Fruit fly (Drosophila melanogaster) whole organism, wandering third instar larva: Measurements from ENCODE around the gene CG42680.

Experiments
- Abd-B ChIP-seq: fragments of >200 bp; optimal IDR thresholded peaks from 2 replicates; lab custom pipeline; 2017; ENCODE audit warnings: missing biosample characterization, missing genetic modification characterization
- CG32264 ChIP-seq: fragments of 200-800 bp; sonication (Bioruptor generic); optimal IDR thresholded peaks from 2 replicates; lab custom pipeline; 2016; ENCODE audit warnings: missing biosample characterization, missing genetic modification characterization
- CrebA ChIP-seq: fragments of 200-800 bp; sonication (Bioruptor generic); optimal IDR thresholded peaks from 2 replicates; lab custom pipeline; 2016; ENCODE audit warnings: missing biosample characterization, mild to moderate bottlenecking, missing genetic modification characterization, borderline replicate concordance
- Dfd ChIP-seq: fragments of >200 bp; optimal IDR thresholded peaks from 2 replicates; lab custom pipeline; 2017; ENCODE audit warnings: missing biosample characterization, missing genetic modification characterization
- Dif ChIP-seq: fragments of 200-275, 200-300 bp; sonication (Bioruptor generic); optimal IDR thresholded peaks from 2 replicates; lab custom pipeline; 2018; ENCODE audit warnings: missing biosample characterization, missing genetic modification characterization; ENCODE audit not compliant: partially characterized antibody
- GATAd ChIP-seq: sonication (Bioruptor generic); optimal IDR thresholded peaks from 2 replicates; lab custom pipeline; 2016; ENCODE audit warnings: missing biosample characterization, missing genetic modification characterization
- HLH106 ChIP-seq: fragments of 200-800 bp; optimal IDR thresholded peaks from 3 replicates; lab custom pipeline; 2019; ENCODE audit warnings: missing biosample characterization, mild to moderate bottlenecking, missing genetic modification characterization, moderate library complexity
- Hnf4 ChIP-seq: fragments of 200-800 bp; sonication (Bioruptor generic); optimal IDR thresholded peaks from 2 replicates; lab custom pipeline; 2016; ENCODE audit warnings: missing biosample characterization, mild to moderate bottlenecking, missing genetic modification characterization
- Hr78 ChIP-seq: fragments of >200 bp; optimal IDR thresholded peaks from 2 replicates; lab custom pipeline; 2017; ENCODE audit warnings: missing biosample characterization, missing genetic modification characterization
- Hr83 ChIP-seq: fragments of 200-300 bp; sonication (Bioruptor generic); optimal IDR thresholded peaks from 2 replicates; lab custom pipeline; 2016; ENCODE audit warnings: missing biosample characterization, mild to moderate bottlenecking, missing genetic modification characterization, moderate library complexity; ENCODE audit not compliant: poor library complexity, severe bottlenecking
- Jra ChIP-seq: sonication (Bioruptor generic); optimal IDR thresholded peaks from 2 replicates; lab custom pipeline; 2016; ENCODE audit warnings: missing biosample characterization, missing genetic modification characterization
- N ChIP-seq: fragments of >200 bp; optimal IDR thresholded peaks from 2 replicates; lab custom pipeline; 2018; ENCODE audit warnings: missing biosample characterization, missing external identifiers, missing genetic modification characterization
- OdsH ChIP-seq: fragments of 200-800 bp; sonication (Bioruptor generic); optimal IDR thresholded peaks from 2 replicates; lab custom pipeline; 2016; ENCODE audit warnings: missing biosample characterization, mild to moderate bottlenecking, missing genetic modification characterization
- Sp1 ChIP-seq: fragments of 200-800 bp; sonication (Bioruptor generic); optimal IDR thresholded peaks from 3 replicates; lab custom pipeline; 2019; ENCODE audit warnings: missing biosample characterization, mild to moderate bottlenecking, missing genetic modification characterization, moderate library complexity
- Vsx2 ChIP-seq: fragments of 200-300, 225-300 bp; sonication (Bioruptor generic); optimal IDR thresholded peaks from 2 replicates; lab custom pipeline; 2018; ENCODE audit warnings: missing biosample characterization, missing genetic modification characterization; ENCODE audit not compliant: partially characterized antibody
- br ChIP-seq: fragments of 200-800 bp; sonication (Bioruptor generic); optimal IDR thresholded peaks from 2 replicates; lab custom pipeline; 2016; ENCODE audit warnings: missing biosample characterization, missing genetic modification characterization
- brk ChIP-seq: fragments of 200-800 bp; sonication (Bioruptor generic); optimal IDR thresholded peaks from 2 replicates; lab custom pipeline; 2016; ENCODE audit warnings: missing biosample characterization, mild to moderate bottlenecking, missing genetic modification characterization
- dl ChIP-seq, 2 experiments: fragments of 175-275, 200-275 bp in 1 of 2; fragments of 200-275 bp in 1 of 2; sonication (Bioruptor generic); optimal IDR thresholded peaks; lab custom pipeline; 2018; ENCODE audit warnings: mild to moderate bottlenecking in 2 of 2, missing biosample characterization in 2 of 2, missing genetic modification characterization in 2 of 2, moderate library complexity in 2 of 2; ENCODE audit not compliant: partially characterized antibody in 2 of 2, insufficient read depth in 1 of 2
- dmrt93B ChIP-seq: fragments of 200-800 bp; sonication (Bioruptor generic); optimal IDR thresholded peaks from 2 replicates; lab custom pipeline; 2018; ENCODE audit warnings: missing biosample characterization, mild to moderate bottlenecking, missing genetic modification characterization
- dsf ChIP-seq: sonication (Bioruptor generic); optimal IDR thresholded peaks from 2 replicates; lab custom pipeline; 2016; ENCODE audit warnings: missing biosample characterization, missing genetic modification characterization, borderline replicate concordance
- ey ChIP-seq: fragments of 200-800 bp; sonication (Bioruptor generic); optimal IDR thresholded peaks from 2 replicates; lab custom pipeline; 2016; ENCODE audit warnings: missing biosample characterization, missing genetic modification characterization
- foxo ChIP-seq, 2 experiments: fragments of 200-800 bp; sonication (Bioruptor generic); optimal IDR thresholded peaks; 2 replicates in 1 of 2; 3 replicates in 1 of 2; lab custom pipeline; 2016 to 2017; ENCODE audit warnings: missing biosample characterization in 2 of 2, missing genetic modification characterization in 2 of 2
- fru ChIP-seq: fragments of 200-800 bp; sonication (Bioruptor generic); optimal IDR thresholded peaks from 3 replicates; lab custom pipeline; 2016; ENCODE audit warnings: missing biosample characterization, mild to moderate bottlenecking, missing genetic modification characterization
- h ChIP-seq: fragments of 200-800 bp; sonication (Bioruptor generic); optimal IDR thresholded peaks from 3 replicates; lab custom pipeline; 2016; ENCODE audit warnings: missing biosample characterization, mild to moderate bottlenecking, missing genetic modification characterization
- jim ChIP-seq: fragments of 175-275, 200-325 bp; sonication (Bioruptor generic); optimal IDR thresholded peaks from 2 replicates; lab custom pipeline; 2016; ENCODE audit warnings: missing biosample characterization, mild to moderate bottlenecking, missing genetic modification characterization
- lola ChIP-seq: fragments of >200 bp; optimal IDR thresholded peaks from 2 replicates; lab custom pipeline; 2017; ENCODE audit warnings: missing biosample characterization, missing genetic modification characterization
- pan ChIP-seq: fragments of >200 bp; optimal IDR thresholded peaks from 2 replicates; lab custom pipeline; 2017
- psq ChIP-seq: fragments of 200-800 bp; sonication (Bioruptor generic); optimal IDR thresholded peaks from 3 replicates; lab custom pipeline; 2017; ENCODE audit warnings: missing biosample characterization, mild to moderate bottlenecking, missing genetic modification characterization, moderate library complexity
- rgr ChIP-seq: fragments of 200-800 bp; sonication (Bioruptor generic); optimal IDR thresholded peaks from 3 replicates; lab custom pipeline; 2016; ENCODE audit warnings: missing biosample characterization, mild to moderate bottlenecking, missing genetic modification characterization
- sage ChIP-seq: fragments of 200-800 bp; sonication (Bioruptor generic); optimal IDR thresholded peaks from 2 replicates; lab custom pipeline; 2016; ENCODE audit warnings: missing biosample characterization, mild to moderate bottlenecking, missing genetic modification characterization
- sv ChIP-seq: fragments of 200-800 bp; sonication (Bioruptor generic); optimal IDR thresholded peaks from 3 replicates; lab custom pipeline; 2016; ENCODE audit warnings: missing biosample characterization, missing genetic modification characterization
- tai ChIP-seq: sonication (Bioruptor generic); optimal IDR thresholded peaks from 2 replicates; lab custom pipeline; 2016; ENCODE audit warnings: missing biosample characterization, missing genetic modification characterization
- usp ChIP-seq: fragments of >200 bp; optimal IDR thresholded peaks from 2 replicates; lab custom pipeline; 2017; ENCODE audit warnings: missing biosample characterization, missing genetic modification characterization
- woc ChIP-seq: sonication (Bioruptor generic); optimal IDR thresholded peaks from 2 replicates; lab custom pipeline; 2016; ENCODE audit warnings: missing biosample characterization, mild to moderate bottlenecking, missing genetic modification characterization

Gene CG42680

dm6 chr2L:14612998-14613955, 25.2 kb upstream of the CG42680 start:
- TF ChIP-seq Abd-B (GFP tag; lab: Kevin White, UChicago) (no peak), foxo (GFP tag; optimal IDR thresholded peaks at IDR 0.05; lab: Kevin White, UChicago) (peak in 1 of 2 experiments; percentile 75), lola (GFP tag; lab: Kevin White, UChicago) (no peak), br (peak; percentile 35), rgr (peak; percentile 77), psq (GFP tag; lab: Kevin White, UChicago) (peak; percentile 63), Vsx2 (GFP tag; lab: Kevin White, UChicago) (no peak), dl (GFP tag; optimal IDR thresholded peaks at IDR 0.05; lab: Kevin White, UChicago; ENCODE audit: insufficient read depth in 1 of 2, partially characterized antibody in 2 of 2) (no peak), Hnf4 (GFP tag; lab: Kevin White, UChicago) (peak; percentile 52), fru (GFP tag; lab: Kevin White, UChicago) (peak; percentile 69), N (GFP tag; lab: Kevin White, UChicago) (no peak), tai (peak; percentile 60), woc (GFP tag; lab: Kevin White, UChicago) (no peak), Hr83 (GFP tag; lab: Kevin White, UChicago) (no peak), dsf (GFP tag; lab: Kevin White, UChicago) (no peak), CG32264 (no peak), GATAd (GFP tag; lab: Kevin White, UChicago) (no peak), h (GFP tag; lab: Kevin White, UChicago) (peak; percentile 9), Dif (no peak), ey (peak; percentile 39), pan (lab: Kevin White, UChicago) (no peak), CrebA (GFP tag; lab: Kevin White, UChicago) (no peak), sv (GFP tag; lab: Kevin White, UChicago) (peak; percentile 62), dmrt93B (GFP tag; lab: Kevin White, UChicago) (peak; percentile 27), HLH106 (tag; lab: Kevin White, UChicago) (peak; percentile 49), Hr78 (GFP tag; lab: Kevin White, UChicago) (no peak), Jra (no peak), brk (GFP tag; lab: Kevin White, UChicago) (peak; percentile 21), Sp1 (GFP tag; lab: Kevin White, UChicago) (peak; percentile 65), jim (GFP tag; lab: Kevin White, UChicago) (no peak), OdsH (GFP tag; lab: Kevin White, UChicago) (peak; percentile 82)

- TF ChIP-seq pan (lab: Kevin White, UChicago): no peak
- TF ChIP-seq psq (GFP tag; lab: Kevin White, UChicago): no peak
- no peak for TF ChIP-seq Dfd
- TF ChIP-seq HLH106 (tag; lab: Kevin White, UChicago): no peak
- TF ChIP-seq OdsH (GFP tag; lab: Kevin White, UChicago): no peak
- no peak for TF ChIP-seq Vsx2 (GFP tag; lab: Kevin White, UChicago)
- no peak for TF ChIP-seq Dif
- no peak for TF ChIP-seq br
- TF ChIP-seq sage (GFP tag; lab: Kevin White, UChicago): no peak
- TF ChIP-seq ey: no peak
- no peak for TF ChIP-seq usp
- TF ChIP-seq Hr78 (GFP tag; lab: Kevin White, UChicago): no peak
- no peak for TF ChIP-seq woc (GFP tag; lab: Kevin White, UChicago)
Measured at dm6 chr2L:14611358-14612037, 23.5 kb upstream of the CG42680 start.
